Fruit fly (Drosophila melanogaster) whole organism: ENCODE measurements around the gene Dnali1.

ENCODE experiments used
- CG8478 ChIP-seq: fragments of >200 bp; optimal IDR thresholded peaks from 2 replicates; lab custom pipeline; 2018; ENCODE audit warnings: inconsistent platforms
- Dll ChIP-seq: fragments of >200 bp; optimal IDR thresholded peaks from 2 replicates; lab custom pipeline; 2017
- EcR ChIP-seq, 2 experiments: fragments of >200 bp; optimal IDR thresholded peaks; 2 replicates each; lab custom pipeline; 2017; ENCODE audit warnings: missing biosample characterization in 2 of 2, missing genetic modification characterization in 2 of 2, missing genetic modification reagents in 2 of 2
- pan ChIP-seq: fragments of >200 bp; optimal IDR thresholded peaks from 2 replicates; lab custom pipeline; 2017
- psq ChIP-seq: fragments of >200 bp; optimal IDR thresholded peaks from 2 replicates; lab custom pipeline; 2017
- usp ChIP-seq: fragments of >200 bp; optimal IDR thresholded peaks from 2 replicates; lab custom pipeline; 2017; ENCODE audit warnings: missing biosample characterization, missing genetic modification characterization, mixed read lengths

Dnali1 gene

dm6 chr3R:11851939-11852338 is 41.2 kb downstream of the Dnali1 start:
- TF ChIP-seq psq (lab: Kevin White, UChicago) (no peak), EcR (GFP tag; optimal IDR thresholded peaks at IDR 0.05; lab: Kevin White, UChicago) (no peak), usp (no peak), pan (lab: Kevin White, UChicago) (no peak), CG8478 (lab: Kevin White, UChicago) (no peak), Dll (lab: Kevin White, UChicago) (no peak)

- TF ChIP-seq CG8478 (lab: Kevin White, UChicago) (no peak), usp (no peak), pan (lab: Kevin White, UChicago) (no peak), EcR (GFP tag; optimal IDR thresholded peaks at IDR 0.05; lab: Kevin White, UChicago) (peak in 1 of 2 experiments; percentile 86)
These were observed 41.9 kb downstream of the Dnali1 start for dm6 chr3R:11850917-11851897.

dm6 chr3R:11849378-11850249 is 43.5 kb downstream of the Dnali1 start:
- no peak for TF ChIP-seq usp

- TF ChIP-seq usp (no peak), CG8478 (lab: Kevin White, UChicago) (no peak), Dll (lab: Kevin White, UChicago) (no peak), EcR (GFP tag; optimal IDR thresholded peaks at IDR 0.05; lab: Kevin White, UChicago) (no peak), pan (lab: Kevin White, UChicago) (no peak), psq (lab: Kevin White, UChicago) (no peak)
These were observed 45.7 kb downstream of the Dnali1 start for dm6 chr3R:11847379-11847778.
